Worm (Caenorhabditis elegans): ENCODE data around the gene ZK856.11.

The ZK856.11 gene

ce11 chrV:10247673-10248239 lies 43.0 kb upstream of the ZK856.11 start:
- peak in 1 of 2 experiments; percentile 38 for TF ChIP-seq lsy-2 (tag; optimal IDR thresholded peaks at IDR 0.05)
- TF ChIP-seq nhr-129 (tag; optimal IDR thresholded peaks at IDR 0.05): peak; percentile 32
- TF ChIP-seq C34F6.9 (tag; optimal IDR thresholded peaks at IDR 0.05): peak; percentile 37
- no peak for TF ChIP-seq ztf-1 (GFP tag; conservative IDR thresholded peaks at IDR 0.05)
- TF ChIP-seq nhr-237 (tag; optimal IDR thresholded peaks at IDR 0.05): no peak
- no peak for TF ChIP-seq nhr-12 (tag; optimal IDR thresholded peaks at IDR 0.05)

ce11 chrV:10246967-10247366 lies 42.2 kb upstream of the ZK856.11 start:
- no peak for TF ChIP-seq Y55F3AM.14 (GFP tag; optimal IDR thresholded peaks at IDR 0.05)
- no peak for TF ChIP-seq ceh-16 (tag; optimal IDR thresholded peaks at IDR 0.05)
- TF ChIP-seq mab-5 (tag; optimal IDR thresholded peaks at IDR 0.05): no peak
- TF ChIP-seq nhr-23 (tag; optimal IDR thresholded peaks at IDR 0.05): no peak
- TF ChIP-seq gmeb-1 (tag; optimal IDR thresholded peaks at IDR 0.05): no peak
- TF ChIP-seq sma-9 (GFP tag; optimal IDR thresholded peaks at IDR 0.05): peak; percentile 0
- no peak for TF ChIP-seq sma-9 (tag; optimal IDR thresholded peaks at IDR 0.05)
- TF ChIP-seq ZK546.5 (tag; optimal IDR thresholded peaks at IDR 0.05): no peak
- TF ChIP-seq dmd-4 (tag; optimal IDR thresholded peaks at IDR 0.05): no peak
- no peak for TF ChIP-seq unc-39 (tag; optimal IDR thresholded peaks at IDR 0.05)
- no peak for TF ChIP-seq elt-1 (tag; optimal IDR thresholded peaks at IDR 0.05)
- no peak for TF ChIP-seq nhr-25 (tag; optimal IDR thresholded peaks at IDR 0.05)
- no peak for TF ChIP-seq ama-1 (optimal IDR thresholded peaks at IDR 0.05)
- peak in 1 of 2 experiments; percentile 15 for TF ChIP-seq mdl-1 (tag; optimal IDR thresholded peaks at IDR 0.05)
- TF ChIP-seq ztf-1 (GFP tag; conservative IDR thresholded peaks at IDR 0.05): no peak
- no peak for TF ChIP-seq crh-2 (tag; optimal IDR thresholded peaks at IDR 0.05)
- no peak for TF ChIP-seq sem-4 (tag; optimal IDR thresholded peaks at IDR 0.05)

- TF ChIP-seq aly-2 (tag; optimal IDR thresholded peaks at IDR 0.05) (no peak), skn-1 (tag; optimal IDR thresholded peaks at IDR 0.05) (no peak), unc-39 (tag; optimal IDR thresholded peaks at IDR 0.05) (no peak), blmp-1 (tag; optimal IDR thresholded peaks at IDR 0.05; ENCODE audit: insufficient read depth) (no peak), nhr-10 (tag; optimal IDR thresholded peaks at IDR 0.05) (no peak), nhr-237 (tag; optimal IDR thresholded peaks at IDR 0.05) (no peak), ztf-11 (tag; optimal IDR thresholded peaks at IDR 0.05) (no peak), elt-1 (tag; optimal IDR thresholded peaks at IDR 0.05) (no peak), lin-39 (tag; optimal IDR thresholded peaks at IDR 0.05) (no peak), ceh-16 (tag; optimal IDR thresholded peaks at IDR 0.05) (no peak), ceh-82 (tag; optimal IDR thresholded peaks at IDR 0.05) (no peak), snpc-4 (tag; optimal IDR thresholded peaks at IDR 0.05) (no peak), fos-1 (tag; optimal IDR thresholded peaks at IDR 0.05) (peak; percentile 6), peb-1 (tag; optimal IDR thresholded peaks at IDR 0.05) (no peak), C34F6.9 (tag; optimal IDR thresholded peaks at IDR 0.05) (peak; percentile 79), F13H6.1 (tag; optimal IDR thresholded peaks at IDR 0.05) (no peak), lsy-2 (tag; optimal IDR thresholded peaks at IDR 0.05) (peak; percentile 11 to 73), nhr-12 (tag; optimal IDR thresholded peaks at IDR 0.05) (no peak), unc-62 (GFP tag; optimal IDR thresholded peaks at IDR 0.05) (no peak), nhr-6 (tag; optimal IDR thresholded peaks at IDR 0.05) (peak; percentile 47), nhr-11 (tag; optimal IDR thresholded peaks at IDR 0.05) (no peak), mab-5 (tag; optimal IDR thresholded peaks at IDR 0.05) (no peak), nhr-25 (tag; optimal IDR thresholded peaks at IDR 0.05) (no peak), dmd-4 (tag; optimal IDR thresholded peaks at IDR 0.05) (no peak), sma-9 (GFP tag; optimal IDR thresholded peaks at IDR 0.05) (peak; percentile 67), sma-9 (tag; optimal IDR thresholded peaks at IDR 0.05) (no peak), sem-4 (tag; optimal IDR thresholded peaks at IDR 0.05) (no peak), nhr-129 (tag; optimal IDR thresholded peaks at IDR 0.05) (peak; percentile 88), lin-11 (tag; optimal IDR thresholded peaks at IDR 0.05) (peak; percentile 19), ama-1 (optimal IDR thresholded peaks at IDR 0.05) (no peak), lin-13 (GFP tag; optimal IDR thresholded peaks at IDR 0.05) (peak; percentile 27), zag-1 (tag; optimal IDR thresholded peaks at IDR 0.05) (no peak), nhr-21 (tag; optimal IDR thresholded peaks at IDR 0.05) (peak; percentile 46), ZK546.5 (tag; optimal IDR thresholded peaks at IDR 0.05) (no peak), elt-3 (tag; optimal IDR thresholded peaks at IDR 0.05) (no peak), ztf-1 (GFP tag; conservative IDR thresholded peaks at IDR 0.05) (no peak), gmeb-1 (tag; optimal IDR thresholded peaks at IDR 0.05) (no peak), mbf-1 (tag; optimal IDR thresholded peaks at IDR 0.05) (no peak), ztf-4 (tag; optimal IDR thresholded peaks at IDR 0.05) (peak; percentile 29), egl-27 (tag; optimal IDR thresholded peaks at IDR 0.05) (no peak), sma-3 (GFP tag; optimal IDR thresholded peaks at IDR 0.05) (no peak), alr-1 (tag; optimal IDR thresholded peaks at IDR 0.05) (no peak), mdl-1 (tag; optimal IDR thresholded peaks at IDR 0.05) (peak; percentile 72 to 94), unc-55 (GFP tag; optimal IDR thresholded peaks at IDR 0.05) (no peak), Y55F3AM.14 (GFP tag; optimal IDR thresholded peaks at IDR 0.05) (no peak), crh-2 (tag; optimal IDR thresholded peaks at IDR 0.05) (peak; percentile 68)
Observed at ce11 chrV:10246443-10246885, 41.7 kb upstream of the ZK856.11 start.

All from whole organism, L2 larva.